Worm (Caenorhabditis elegans): Measurements from ENCODE around the gene ttr-57.

- no peak for TF ChIP-seq tbx-11 (GFP tag; IDR thresholded peaks at IDR 0.05)
- TF ChIP-seq ama-1 (optimal IDR thresholded peaks at IDR 0.05), result no peak
- TF ChIP-seq hnd-1 (tag; optimal IDR thresholded peaks at IDR 0.05), result no peak
- no peak for TF ChIP-seq aly-1 (tag; optimal IDR thresholded peaks at IDR 0.05)
- no peak for TF ChIP-seq hmbx-1 (tag; optimal IDR thresholded peaks at IDR 0.05)
- TF ChIP-seq ceh-13 (GFP tag; optimal IDR thresholded peaks at IDR 0.05), result no peak
- TF ChIP-seq hmg-4 (GFP tag; optimal IDR thresholded peaks at IDR 0.05), result no peak
- TF ChIP-seq flt-1 (GFP tag; IDR thresholded peaks at IDR 0.05), result no peak
- TF ChIP-seq ets-7 (tag; optimal IDR thresholded peaks at IDR 0.05), result no peak
- no peak for TF ChIP-seq B0310.2 (tag; optimal IDR thresholded peaks at IDR 0.05)
- TF ChIP-seq tbx-37 (GFP tag; conservative IDR thresholded peaks at IDR 0.05), result no peak
- no peak for TF ChIP-seq tra-4 (tag; optimal IDR thresholded peaks at IDR 0.05)
These were observed 10.2 kb upstream of the ttr-57 start, which contains the start of gene F26F2.10 for ce11 chrV:20594746-20595145.

Measured in whole organism, early embryonic.